Fruit fly (Drosophila melanogaster): Measurements from ENCODE around the gene yellow-k.

DNA sequence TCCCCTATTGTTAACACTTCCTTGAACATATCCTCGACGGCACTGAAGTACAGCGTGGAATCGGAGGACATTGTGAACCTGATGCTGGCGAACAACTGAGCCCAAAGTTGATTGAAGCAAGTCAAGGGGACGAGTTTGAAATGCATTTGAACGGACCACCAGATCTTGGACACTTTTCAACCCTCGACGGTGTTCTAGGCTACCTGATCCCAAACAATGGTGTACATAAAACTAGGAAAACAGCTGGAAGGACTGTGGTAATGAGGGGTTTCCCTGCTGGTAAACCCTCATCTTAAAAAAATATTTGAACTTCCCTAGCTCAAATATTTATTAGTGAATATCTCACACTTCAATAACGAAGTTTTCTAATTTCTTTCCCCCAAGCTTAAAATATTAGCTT is 3.5 kb upstream of the yellow-k start, which contains the start of gene CG13454:
- TF ChIP-seq pan (optimal IDR thresholded peaks at IDR 0.05) (no peak), Abd-B (GFP tag; optimal IDR thresholded peaks at IDR 0.05) (no peak), sage (GFP tag; optimal IDR thresholded peaks at IDR 0.05) (no peak), psq (GFP tag; optimal IDR thresholded peaks at IDR 0.05) (no peak), lola (GFP tag; optimal IDR thresholded peaks at IDR 0.05) (no peak), Dif (GFP tag; optimal IDR thresholded peaks at IDR 0.05; ENCODE audit: partially characterized antibody) (no peak), br (GFP tag; optimal IDR thresholded peaks at IDR 0.05) (no peak), jim (GFP tag; optimal IDR thresholded peaks at IDR 0.05) (no peak), h (GFP tag; optimal IDR thresholded peaks at IDR 0.05) (no peak), sv (GFP tag; optimal IDR thresholded peaks at IDR 0.05) (no peak)
